Worm (Caenorhabditis elegans) whole organism, young adult: ENCODE data around the gene R05G6.9.
A peak's percentile ranks its signal among the peaks of the same experiment; 100 is the strongest.

Experiments
- B0261.1 ChIP-seq: sonication (generic microtip); optimal IDR thresholded peaks from 2 replicates; lab custom pipeline; 2016; ENCODE audit warnings: mild to moderate bottlenecking, missing genetic modification characterization, moderate library complexity, missing compliant biosample characterization
- C17E4.6 ChIP-seq: fragments of 200-800 bp; sonication (Bioruptor generic); IDR thresholded peaks from 2 replicates; pipeline ENCODE4 v1.3.6; 2022; ENCODE audit warnings: missing genetic modification reagents, missing genetic modification characterization, missing compliant biosample characterization
- F10E7.11 ChIP-seq: sonication (generic microtip); optimal IDR thresholded peaks from 2 replicates; lab custom pipeline; 2017; ENCODE audit warnings: mild to moderate bottlenecking, missing genetic modification characterization, moderate library complexity, missing compliant biosample characterization
- F33H1.4 ChIP-seq: fragments of 200-800 bp; sonication (Bioruptor generic); IDR thresholded peaks from 2 replicates; pipeline ENCODE4 v1.3.6; 2022; ENCODE audit warnings: missing genetic modification reagents, missing genetic modification characterization, missing compliant biosample characterization
- F52B5.7 ChIP-seq: sonication (generic microtip); optimal IDR thresholded peaks from 2 replicates; lab custom pipeline; 2016; ENCODE audit warnings: mild to moderate bottlenecking, missing genetic modification characterization, missing compliant biosample characterization
- F57C9.4 ChIP-seq: sonication (generic microtip); optimal IDR thresholded peaks from 2 replicates; lab custom pipeline; 2017; ENCODE audit warnings: mild to moderate bottlenecking, missing genetic modification characterization, missing compliant biosample characterization
- Y53F4B.3 ChIP-seq: fragments of 200-800 bp; sonication (Bioruptor generic); IDR thresholded peaks from 2 replicates; pipeline ENCODE4 v1.3.6; 2022; ENCODE audit warnings: missing genetic modification reagents, missing genetic modification characterization, missing compliant biosample characterization
- akir-1 ChIP-seq: fragments of 200-800 bp; sonication (Bioruptor generic); optimal IDR thresholded peaks from 2 replicates; lab custom pipeline; 2018; ENCODE audit warnings: mild to moderate bottlenecking, missing genetic modification characterization, moderate library complexity, missing compliant biosample characterization
- aptf-2 ChIP-seq: fragments of 200-800 bp; sonication (Bioruptor generic); conservative IDR thresholded peaks from 2 replicates; pipeline ENCODE4 v1.3.6; 2022; ENCODE audit warnings: missing genetic modification reagents, missing genetic modification characterization, missing compliant biosample characterization
- attf-5 ChIP-seq: fragments of 200-800 bp; sonication (Bioruptor generic); optimal IDR thresholded peaks from 2 replicates; lab custom pipeline; 2018; ENCODE audit warnings: mild to moderate bottlenecking, missing genetic modification characterization, missing compliant biosample characterization
- attf-6 ChIP-seq: fragments of 200-800 bp; sonication (Bioruptor generic); IDR thresholded peaks from 2 replicates; pipeline ENCODE4 v1.3.6; 2022; ENCODE audit warnings: missing genetic modification reagents, missing genetic modification characterization, missing compliant biosample characterization
- bed-1 ChIP-seq: fragments of 200-800 bp; sonication (Bioruptor generic); IDR thresholded peaks from 2 replicates; pipeline ENCODE4 v1.3.6; 2022; ENCODE audit warnings: missing genetic modification reagents, missing genetic modification characterization, missing compliant biosample characterization
- ccch-3 ChIP-seq: fragments of 200-800 bp; sonication (Bioruptor generic); optimal IDR thresholded peaks from 2 replicates; lab custom pipeline; 2018; ENCODE audit warnings: mild to moderate bottlenecking, missing genetic modification characterization, missing compliant biosample characterization
- cebp-1 ChIP-seq, 2 experiments: fragments of 200-800 bp in 1 of 2; sonication (Bioruptor generic) in 1 of 2; sonication (generic microtip) in 1 of 2; IDR thresholded peaks in 1 of 2; optimal IDR thresholded peaks in 1 of 2; 2 replicates each; pipeline versions ENCODE4 v1.3.6 to Lab custom; 2017 to 2022; ENCODE audit warnings: missing compliant biosample characterization in 2 of 2, missing genetic modification characterization in 2 of 2, mild to moderate bottlenecking in 1 of 2, missing genetic modification reagents in 1 of 2, moderate library complexity in 1 of 2
- ceh-40 ChIP-seq: fragments of 200-800 bp; sonication (Bioruptor generic); IDR thresholded peaks from 2 replicates; pipeline ENCODE4 v1.3.6; 2022; ENCODE audit warnings: missing genetic modification characterization, missing compliant biosample characterization
- chd-7 ChIP-seq: sonication (generic microtip); optimal IDR thresholded peaks from 2 replicates; lab custom pipeline; 2016; ENCODE audit warnings: mild to moderate bottlenecking, missing genetic modification characterization, moderate library complexity, missing compliant biosample characterization
- die-1 ChIP-seq: sonication (generic microtip); optimal IDR thresholded peaks from 2 replicates; lab custom pipeline; 2016; ENCODE audit warnings: missing genotype, mild to moderate bottlenecking, missing genetic modification characterization, missing compliant biosample characterization
- dpl-1 ChIP-seq: fragments of 150-350 bp; optimal IDR thresholded peaks from 2 replicates; lab custom pipeline; 2014; ENCODE audit warnings: missing biosample characterization, missing genetic modification reagents, missing genetic modification characterization
- egl-18 ChIP-seq: fragments of 200-800 bp; sonication (Bioruptor generic); IDR thresholded peaks from 2 replicates; pipeline ENCODE4 v1.3.6; 2022; ENCODE audit warnings: missing genetic modification reagents, missing genetic modification characterization, missing compliant biosample characterization
- hlh-12 ChIP-seq: sonication (generic microtip); optimal IDR thresholded peaks from 2 replicates; lab custom pipeline; 2016; ENCODE audit warnings: missing genetic modification characterization, missing compliant biosample characterization
- hlh-26 ChIP-seq: fragments of 200-800 bp; sonication (Bioruptor generic); conservative IDR thresholded peaks from 2 replicates; pipeline ENCODE4 v1.3.6; 2022; ENCODE audit warnings: missing genetic modification reagents, missing genetic modification characterization, missing compliant biosample characterization
- hrde-1 ChIP-seq: sonication (generic microtip); optimal IDR thresholded peaks from 2 replicates; lab custom pipeline; 2016; ENCODE audit warnings: missing genetic modification characterization, mild to moderate bottlenecking, missing compliant biosample characterization, moderate library complexity, missing genotype, missing genetic modification reagents, borderline replicate concordance
- lag-1 ChIP-seq: fragments of 200-800 bp; sonication (Bioruptor generic); IDR thresholded peaks from 2 replicates; pipeline ENCODE4 v1.3.6; 2022; ENCODE audit warnings: missing genetic modification reagents, missing genetic modification characterization, missing compliant biosample characterization
- lin-26 ChIP-seq: fragments of 200-800 bp; sonication (Bioruptor generic); IDR thresholded peaks from 2 replicates; pipeline ENCODE4 v1.3.6; 2022; ENCODE audit warnings: missing genetic modification reagents, missing genetic modification characterization, missing compliant biosample characterization
- lin-35 ChIP-seq, 3 experiments: fragments of 150-350 bp in 2 of 3; sonication (generic microtip) in 1 of 3; optimal IDR thresholded peaks; 2 replicates each; lab custom pipeline; 2014 to 2018; ENCODE audit warnings: missing biosample characterization in 3 of 3, missing genetic modification characterization in 3 of 3, missing genetic modification reagents in 3 of 3
- lin-40 ChIP-seq: sonication (generic microtip); optimal IDR thresholded peaks from 2 replicates; lab custom pipeline; 2016; ENCODE audit warnings: missing genetic modification characterization, mild to moderate bottlenecking, missing compliant biosample characterization, missing genotype, missing genetic modification reagents
- lin-54 ChIP-seq: fragments of 200-800 bp; sonication (Bioruptor generic); optimal IDR thresholded peaks from 2 replicates; lab custom pipeline; 2018; ENCODE audit warnings: mild to moderate bottlenecking, missing genetic modification characterization, missing compliant biosample characterization
- lsy-27 ChIP-seq: sonication (generic microtip); optimal IDR thresholded peaks from 2 replicates; lab custom pipeline; 2017; ENCODE audit warnings: missing genetic modification characterization, mild to moderate bottlenecking, missing compliant biosample characterization, antibody characterized with exemption, missing genotype, borderline replicate concordance; ENCODE audit not compliant: insufficient read depth
- madf-3 ChIP-seq: fragments of 200-800 bp; sonication (Bioruptor generic); IDR thresholded peaks from 2 replicates; pipeline ENCODE4 v1.3.6; 2022; ENCODE audit warnings: missing genetic modification reagents, missing genetic modification characterization, missing compliant biosample characterization
- madf-8 ChIP-seq: fragments of 200-800 bp; sonication (Bioruptor generic); conservative IDR thresholded peaks from 2 replicates; pipeline ENCODE4 v1.3.6; 2022; ENCODE audit warnings: missing genetic modification reagents, missing genetic modification characterization, missing compliant biosample characterization
- mel-28 ChIP-seq: sonication (generic microtip); optimal IDR thresholded peaks from 2 replicates; lab custom pipeline; 2016; ENCODE audit warnings: borderline replicate concordance, mild to moderate bottlenecking, missing genetic modification characterization, missing compliant biosample characterization
- nfya-1 ChIP-seq: sonication (generic microtip); optimal IDR thresholded peaks from 2 replicates; lab custom pipeline; 2017; ENCODE audit warnings: antibody characterized with exemption, missing compliant biosample characterization, missing genetic modification characterization, borderline replicate concordance; ENCODE audit not compliant: insufficient read depth
- nfyb-1 ChIP-seq: fragments of 200-800 bp; sonication (Bioruptor generic); IDR thresholded peaks from 2 replicates; pipeline ENCODE4 v1.3.6; 2022; ENCODE audit warnings: missing genetic modification reagents, missing genetic modification characterization, missing compliant biosample characterization
- nhr-120 ChIP-seq: fragments of 200-800 bp; sonication (Bioruptor generic); IDR thresholded peaks from 2 replicates; pipeline ENCODE4 v1.3.6; 2022; ENCODE audit warnings: missing genetic modification characterization, missing compliant biosample characterization
- nhr-80 ChIP-seq: sonication (generic microtip); optimal IDR thresholded peaks from 2 replicates; lab custom pipeline; 2016; ENCODE audit warnings: missing genetic modification characterization, missing compliant biosample characterization
- pbrm-1 ChIP-seq: fragments of 200-800 bp; sonication (Bioruptor generic); IDR thresholded peaks from 2 replicates; pipeline ENCODE4 v1.3.6; 2022; ENCODE audit warnings: missing genetic modification reagents, missing genetic modification characterization, missing compliant biosample characterization
- rcor-1 ChIP-seq: fragments of 200-800 bp; sonication (Bioruptor generic); IDR thresholded peaks from 2 replicates; pipeline ENCODE4 v1.3.6; 2022; ENCODE audit warnings: missing genetic modification reagents, missing genetic modification characterization, missing compliant biosample characterization
- repo-1 ChIP-seq: sonication (generic microtip); optimal IDR thresholded peaks from 2 replicates; lab custom pipeline; 2017; ENCODE audit warnings: mild to moderate bottlenecking, missing genetic modification characterization, missing compliant biosample characterization
- snpc-3.4 ChIP-seq: sonication (generic microtip); optimal IDR thresholded peaks from 2 replicates; lab custom pipeline; 2017; ENCODE audit warnings: missing genetic modification characterization, mild to moderate bottlenecking, missing compliant biosample characterization, antibody characterized with exemption, moderate library complexity, missing genotype, missing genetic modification reagents
- tbx-9 ChIP-seq: sonication (generic microtip); optimal IDR thresholded peaks from 2 replicates; lab custom pipeline; 2016; ENCODE audit warnings: borderline replicate concordance, missing genetic modification characterization, inconsistent platforms, missing compliant biosample characterization
- tlf-1 ChIP-seq: fragments of 200-800 bp; sonication (Bioruptor generic); optimal IDR thresholded peaks from 2 replicates; lab custom pipeline; 2018; ENCODE audit warnings: mild to moderate bottlenecking, missing genetic modification characterization, missing compliant biosample characterization
- unc-130 ChIP-seq: sonication (generic microtip); optimal IDR thresholded peaks from 2 replicates; lab custom pipeline; 2016; ENCODE audit warnings: missing genetic modification reagents, missing genetic modification characterization, missing compliant biosample characterization
- xnd-1 ChIP-seq: sonication (generic microtip); optimal IDR thresholded peaks from 2 replicates; lab custom pipeline; 2016; ENCODE audit warnings: missing genotype, missing genetic modification reagents, missing genetic modification characterization, missing compliant biosample characterization
- ztf-22 ChIP-seq: fragments of 200-800 bp; sonication (Bioruptor generic); optimal IDR thresholded peaks from 2 replicates; lab custom pipeline; 2018; ENCODE audit warnings: mild to moderate bottlenecking, missing genetic modification characterization, moderate library complexity, missing compliant biosample characterization
- ztf-28 ChIP-seq: fragments of 200-800 bp; sonication (Bioruptor generic); IDR thresholded peaks from 2 replicates; pipeline ENCODE4 v1.3.6; 2022; ENCODE audit warnings: missing genetic modification reagents, missing genetic modification characterization, missing compliant biosample characterization
- ztf-3 ChIP-seq: fragments of 200-800 bp; sonication (Bioruptor generic); optimal IDR thresholded peaks from 2 replicates; lab custom pipeline; 2018; ENCODE audit warnings: mild to moderate bottlenecking, missing genetic modification characterization, missing compliant biosample characterization

The R05G6.9 gene

DNA sequence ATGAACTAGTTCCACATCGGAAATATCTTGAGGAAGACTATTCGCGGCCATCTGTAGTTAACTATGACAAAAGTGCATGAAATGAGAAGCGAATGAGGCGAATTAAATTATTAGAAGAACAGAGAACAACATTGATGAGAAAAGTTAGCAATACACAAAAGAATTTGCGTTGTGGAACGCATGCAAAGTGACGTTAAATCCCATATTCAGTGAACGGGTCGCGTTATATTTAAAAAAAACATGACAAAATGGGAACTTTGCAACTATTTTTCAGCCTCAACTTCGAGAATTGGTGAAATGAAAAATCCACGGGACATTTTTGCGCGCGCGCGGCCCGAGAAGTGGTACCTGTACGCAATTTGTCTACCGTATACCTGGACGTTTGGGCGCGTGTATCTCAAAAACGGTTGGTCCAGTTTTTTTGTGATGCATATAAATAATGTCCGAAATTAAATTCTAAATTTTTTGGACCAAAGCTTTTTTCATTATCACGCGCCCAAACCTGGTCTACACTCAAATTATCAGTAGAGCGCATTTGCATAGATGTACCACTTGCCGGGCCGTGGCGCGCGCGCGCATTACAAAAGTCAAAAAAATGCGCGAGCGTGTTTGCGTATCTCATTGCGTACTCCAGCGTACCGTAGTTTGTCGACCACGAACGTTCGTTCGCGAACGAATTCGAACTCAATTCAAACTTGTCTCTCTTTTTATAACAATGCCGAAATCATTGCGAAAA is 31.9 kb upstream of the R05G6.9 start, which contains the start of the genes cdd-2 and oef-1 (continued):
- TF ChIP-seq attf-6 (GFP tag; lab: Robert Waterston, UW), result peak; percentile 86
- TF ChIP-seq die-1, result no peak
- TF ChIP-seq nhr-80 (tag; lab: Kevin White, UChicago), result no peak
- no peak for TF ChIP-seq mel-28
- peak; percentile 85 for TF ChIP-seq tlf-1 (GFP tag; lab: Kevin White, UChicago)
- peak; percentile 44; the same call in 1 of the 2 replicates for TF ChIP-seq aptf-2 (GFP tag; lab: Robert Waterston, UW)
- peak; percentile 87 for TF ChIP-seq xnd-1
- peak; percentile 84 for TF ChIP-seq rcor-1 (GFP tag; lab: Robert Waterston, UW)
- no peak for TF ChIP-seq cebp-1 (GFP tag; IDR thresholded peaks at IDR 0.05; lab: Robert Waterston, UW)
- TF ChIP-seq cebp-1 (tag; optimal IDR thresholded peaks at IDR 0.05; lab: Kevin White, UChicago), result no peak
- no peak for TF ChIP-seq nhr-120 (GFP tag; lab: Robert Waterston, UW)
- TF ChIP-seq F57C9.4 (tag; lab: Kevin White, UChicago), result no peak
- TF ChIP-seq egl-18 (GFP tag; lab: Robert Waterston, UW), result no peak
- TF ChIP-seq F10E7.11, result no peak
- TF ChIP-seq hlh-26, result no peak
- TF ChIP-seq Y53F4B.3 (GFP tag; lab: Robert Waterston, UW), result no peak
- TF ChIP-seq lag-1 (GFP tag; lab: Robert Waterston, UW), result no peak
- peak; percentile 96 for TF ChIP-seq madf-3 (GFP tag; lab: Robert Waterston, UW)
- TF ChIP-seq nfya-1, result no peak
- no peak for TF ChIP-seq lin-35 (GFP tag; optimal IDR thresholded peaks at IDR 0.05; lab: Kevin White, UChicago)
- TF ChIP-seq nfyb-1 (GFP tag; lab: Robert Waterston, UW), result peak; percentile 62; the same call in 1 of the 2 replicates
- TF ChIP-seq ztf-22 (GFP tag; lab: Kevin White, UChicago), result no peak
- no peak for TF ChIP-seq chd-7 (tag; lab: Kevin White, UChicago)
- TF ChIP-seq dpl-1 (GFP tag; lab: Kevin White, UChicago), result peak; percentile 65
- peak; percentile 73; the same call in 1 of the 2 replicates for TF ChIP-seq lin-26
- TF ChIP-seq hrde-1 (tag; lab: Kevin White, UChicago), result peak; percentile 10
- TF ChIP-seq bed-1 (GFP tag; lab: Robert Waterston, UW), result no peak
- peak; percentile 76 for TF ChIP-seq lin-54 (GFP tag; lab: Kevin White, UChicago)
- no peak for TF ChIP-seq akir-1 (GFP tag; lab: Kevin White, UChicago)
- peak; percentile 94 for TF ChIP-seq madf-8
- TF ChIP-seq F52B5.7 (tag; lab: Kevin White, UChicago), result no peak
- TF ChIP-seq repo-1, result no peak
- peak; percentile 78; the same call in 1 of the 2 replicates for TF ChIP-seq C17E4.6 (GFP tag; lab: Robert Waterston, UW)
- TF ChIP-seq ztf-28 (GFP tag; lab: Robert Waterston, UW), result peak; percentile 96
- no peak for TF ChIP-seq tbx-9
- TF ChIP-seq hlh-12 (tag; lab: Kevin White, UChicago), result no peak
- peak; percentile 29 for TF ChIP-seq snpc-3.4 (tag; lab: Kevin White, UChicago)
- TF ChIP-seq F33H1.4, result peak; percentile 85
- no peak for TF ChIP-seq ccch-3 (GFP tag; lab: Kevin White, UChicago)
- no peak for TF ChIP-seq ztf-3 (GFP tag; lab: Kevin White, UChicago)
- TF ChIP-seq ceh-40 (GFP tag; lab: Robert Waterston, UW), result no peak
- TF ChIP-seq B0261.1 (tag; lab: Kevin White, UChicago), result no peak
- no peak for TF ChIP-seq lin-40 (tag; lab: Kevin White, UChicago)
- TF ChIP-seq lsy-27, result no peak
- no peak for TF ChIP-seq attf-5
- peak; percentile 88 for TF ChIP-seq pbrm-1
- TF ChIP-seq unc-130 (GFP tag; lab: Kevin White, UChicago), result peak; percentile 44
